Fruit fly (Drosophila melanogaster) whole organism, embryonic: ENCODE data around the gene mei-P26.

Experiments used
- Awh ChIP-seq: fragments of 200-800 bp; sonication (Bioruptor generic); IDR thresholded peaks from 2 replicates; pipeline ENCODE4, ENCODE4 v1.3.6; 2022; ENCODE audit warnings: missing biosample characterization, missing genetic modification characterization
- BtbVII ChIP-seq: fragments of 200-800 bp; sonication (Bioruptor generic); optimal IDR thresholded peaks from 3 replicates; lab custom pipeline; 2017; ENCODE audit warnings: missing biosample characterization, mild to moderate bottlenecking, missing genetic modification characterization
- CG1024 ChIP-seq: fragments of 200-800 bp; sonication (Bioruptor generic); IDR thresholded peaks from 2 replicates; pipeline ENCODE4 v1.3.6; 2022; ENCODE audit warnings: missing biosample characterization, missing genetic modification characterization
- CG10274 ChIP-seq: fragments of 200-800 bp; sonication (Bioruptor generic); optimal IDR thresholded peaks from 3 replicates; lab custom pipeline; 2017; ENCODE audit warnings: missing biosample characterization, mild to moderate bottlenecking, missing genetic modification characterization
- CG10979 ChIP-seq: fragments of 200-800 bp; sonication (Bioruptor generic); optimal IDR thresholded peaks from 2 replicates; lab custom pipeline; 2018; ENCODE audit warnings: missing biosample characterization, mild to moderate bottlenecking, missing genetic modification characterization, moderate library complexity
- CG12071 ChIP-seq: fragments of 200-800 bp; sonication (Bioruptor generic); optimal IDR thresholded peaks from 3 replicates; lab custom pipeline; 2018; ENCODE audit warnings: missing biosample characterization, mild to moderate bottlenecking, missing genetic modification characterization
- CG14710 ChIP-seq: fragments of 200-800 bp; sonication (Bioruptor generic); optimal IDR thresholded peaks from 3 replicates; lab custom pipeline; 2019; ENCODE audit warnings: missing biosample characterization, mild to moderate bottlenecking, missing genetic modification characterization, moderate library complexity
- CG16813 ChIP-seq: fragments of 200-800 bp; sonication (Bioruptor generic); IDR thresholded peaks from 3 replicates; pipeline ENCODE4 v1.3.6; 2022; ENCODE audit warnings: missing biosample characterization, missing genetic modification characterization; ENCODE audit not compliant: partially characterized antibody
- CG17361 ChIP-seq: fragments of 200-800 bp; sonication (Bioruptor generic); IDR thresholded peaks from 3 replicates; pipeline ENCODE4 v1.3.6; 2022; ENCODE audit warnings: missing biosample characterization, missing genetic modification characterization
- CG17612 ChIP-seq: fragments of 200-800 bp; sonication (Bioruptor generic); IDR thresholded peaks from 2 replicates; pipeline ENCODE4 v1.3.6; 2022; ENCODE audit warnings: missing biosample characterization, missing genetic modification characterization
- CG18599 ChIP-seq: fragments of 200-800 bp; sonication (Bioruptor generic); optimal IDR thresholded peaks from 3 replicates; lab custom pipeline; 2017; ENCODE audit warnings: missing biosample characterization, missing genetic modification characterization, mild to moderate bottlenecking, moderate library complexity, missing genetic modification reagents
- CG2129 ChIP-seq: fragments of 200-800 bp; sonication (Bioruptor generic); IDR thresholded peaks from 2 replicates; pipeline ENCODE4 v1.3.6; 2022; ENCODE audit warnings: missing biosample characterization, missing genetic modification characterization; ENCODE audit not compliant: partially characterized antibody
- CG30431 ChIP-seq: fragments of 200-800 bp; sonication (Bioruptor generic); optimal IDR thresholded peaks from 2 replicates; lab custom pipeline; 2017; ENCODE audit warnings: missing biosample characterization, missing genetic modification characterization
- CG32532 ChIP-seq: fragments of 200-800 bp; sonication (Bioruptor generic); IDR thresholded peaks from 2 replicates; pipeline ENCODE4 v1.3.6; 2022; ENCODE audit warnings: missing biosample characterization, missing genetic modification characterization
- CG4282 ChIP-seq: fragments of 200-800 bp; sonication (Bioruptor generic); optimal IDR thresholded peaks from 2 replicates; lab custom pipeline; 2016; ENCODE audit warnings: missing biosample characterization, missing genetic modification characterization
- CG4404 ChIP-seq: fragments of 200-800 bp; sonication (Bioruptor generic); IDR thresholded peaks from 2 replicates; pipeline ENCODE4 v1.3.6; 2022; ENCODE audit warnings: missing biosample characterization, missing genetic modification characterization
- CG6254 ChIP-seq: fragments of 200-800 bp; sonication (Bioruptor generic); optimal IDR thresholded peaks from 3 replicates; lab custom pipeline; 2017; ENCODE audit warnings: mild to moderate bottlenecking, missing biosample characterization, missing genetic modification reagents, missing genetic modification characterization
- CG7357 ChIP-seq: fragments of 200-800 bp; sonication (Bioruptor generic); IDR thresholded peaks from 3 replicates; pipeline ENCODE4 v1.3.6; 2022; ENCODE audit warnings: missing biosample characterization, missing genetic modification characterization
- CG7372 ChIP-seq: fragments of 200-800 bp; sonication (Bioruptor generic); IDR thresholded peaks from 2 replicates; pipeline ENCODE4 v1.3.6; 2022; ENCODE audit warnings: missing biosample characterization, missing genetic modification characterization
- CG8478 ChIP-seq: fragments of >200 bp; optimal IDR thresholded peaks from 2 replicates; lab custom pipeline; 2018
- Dbx ChIP-seq: fragments of 200-800 bp; sonication (Bioruptor generic); IDR thresholded peaks from 3 replicates; pipeline ENCODE4 v1.3.6; 2022; ENCODE audit warnings: missing biosample characterization, missing genetic modification characterization
- Doc3 ChIP-seq: fragments of 200-800 bp; sonication (Bioruptor generic); IDR thresholded peaks from 3 replicates; pipeline ENCODE4 v1.3.6; 2022; ENCODE audit warnings: missing biosample characterization, missing genetic modification characterization; ENCODE audit not compliant: partially characterized antibody
- Dp ChIP-seq: fragments of 200-800 bp; sonication (Bioruptor generic); optimal IDR thresholded peaks from 2 replicates; lab custom pipeline; 2018; ENCODE audit warnings: missing biosample characterization, mild to moderate bottlenecking, missing genetic modification characterization, moderate library complexity
- GATAe ChIP-seq: fragments of 200-800 bp; sonication (Bioruptor generic); conservative IDR thresholded peaks from 2 replicates; pipeline ENCODE4 v1.3.6; 2022; ENCODE audit warnings: missing biosample characterization, missing genetic modification characterization
- Gsc ChIP-seq: fragments of 200-800 bp; sonication (Bioruptor generic); IDR thresholded peaks from 2 replicates; pipeline ENCODE4 v1.3.6; 2022; ENCODE audit warnings: missing biosample characterization, missing genetic modification characterization
- Hand ChIP-seq: fragments of 200-800 bp; sonication (Bioruptor generic); optimal IDR thresholded peaks from 2 replicates; lab custom pipeline; 2017; ENCODE audit warnings: mild to moderate bottlenecking, missing biosample characterization, missing genetic modification reagents, missing genetic modification characterization
- Hr51 ChIP-seq, 2 experiments: fragments of 200-800 bp; sonication (Bioruptor generic); optimal IDR thresholded peaks; 2 replicates in 1 of 2; 3 replicates in 1 of 2; lab custom pipeline; 2016 to 2018; ENCODE audit warnings: missing biosample characterization in 2 of 2, missing genetic modification characterization in 2 of 2, mild to moderate bottlenecking in 1 of 2, moderate library complexity in 1 of 2
- MTF-1 ChIP-seq: fragments of 200-800 bp; sonication (Bioruptor generic); optimal IDR thresholded peaks from 2 replicates; lab custom pipeline; 2018; ENCODE audit warnings: missing biosample characterization, mild to moderate bottlenecking, missing genetic modification characterization, borderline replicate concordance
- Med ChIP-seq: fragments of 200-800 bp; sonication (Bioruptor generic); peaks from one replicate; lab custom pipeline; 2016; ENCODE audit warnings: missing biosample characterization, missing genetic modification characterization, mild to moderate bottlenecking, inconsistent platforms, moderate library complexity
- NC2α ChIP-seq: fragments of 200-800 bp; sonication (Bioruptor generic); optimal IDR thresholded peaks from 2 replicates; lab custom pipeline; 2016; ENCODE audit warnings: missing biosample characterization, missing genetic modification characterization
- NK7.1 ChIP-seq: fragments of 200-800 bp; sonication (Bioruptor generic); optimal IDR thresholded peaks from 3 replicates; lab custom pipeline; 2016; ENCODE audit warnings: missing biosample characterization, missing genetic modification characterization
- Poxn ChIP-seq: fragments of 200-800 bp; sonication (Bioruptor generic); IDR thresholded peaks from 2 replicates; pipeline ENCODE4 v1.3.6; 2022; ENCODE audit warnings: missing biosample characterization, missing genetic modification characterization
- Ptx1 ChIP-seq: fragments of 200-800 bp; sonication (Bioruptor generic); IDR thresholded peaks from 2 replicates; pipeline ENCODE4 v1.3.6; 2022; ENCODE audit warnings: missing biosample characterization, missing genetic modification characterization
- Ssrp ChIP-seq: fragments of 200-800 bp; sonication (Bioruptor generic); optimal IDR thresholded peaks from 2 replicates; lab custom pipeline; 2018; ENCODE audit warnings: missing biosample characterization, mild to moderate bottlenecking, missing genetic modification characterization, moderate library complexity
- bcd ChIP-seq: fragments of 200-800 bp; sonication (Bioruptor generic); optimal IDR thresholded peaks from 2 replicates; lab custom pipeline; 2017; ENCODE audit warnings: missing biosample characterization, mild to moderate bottlenecking, missing genetic modification characterization
- cato ChIP-seq: fragments of 200-800 bp; sonication (Bioruptor generic); optimal IDR thresholded peaks from 2 replicates; lab custom pipeline; 2016; ENCODE audit warnings: missing biosample characterization, missing genetic modification characterization, borderline replicate concordance
- croc ChIP-seq: fragments of 200-800 bp; sonication (Bioruptor generic); conservative IDR thresholded peaks from 3 replicates; pipeline ENCODE4 v1.3.6; 2022; ENCODE audit warnings: missing biosample characterization, missing genetic modification characterization
- dysf ChIP-seq: fragments of 200-800 bp; sonication (Bioruptor generic); IDR thresholded peaks from 3 replicates; pipeline ENCODE4 v1.3.6; 2022; ENCODE audit warnings: missing biosample characterization, missing genetic modification characterization
- fd64A ChIP-seq: fragments of 200-800 bp; sonication (Bioruptor generic); optimal IDR thresholded peaks from 3 replicates; lab custom pipeline; 2018; ENCODE audit warnings: missing biosample characterization, mild to moderate bottlenecking, missing genetic modification characterization
- grn ChIP-seq: fragments of 200-800 bp; sonication (Bioruptor generic); optimal IDR thresholded peaks from 3 replicates; lab custom pipeline; 2017; ENCODE audit warnings: missing biosample characterization, missing genetic modification characterization
- hkb ChIP-seq, 2 experiments: fragments of 200-800 bp in 1 of 2; fragments of >200 bp in 1 of 2; sonication (Bioruptor generic) in 1 of 2; IDR thresholded peaks in 1 of 2; optimal IDR thresholded peaks in 1 of 2; 2 replicates each; pipeline versions ENCODE4 v1.3.6 to Lab custom; 2017 to 2022; ENCODE audit warnings: missing biosample characterization in 1 of 2, missing genetic modification characterization in 1 of 2
- hth ChIP-seq: fragments of >200 bp; optimal IDR thresholded peaks from 2 replicates; lab custom pipeline; 2017; ENCODE audit warnings: inconsistent platforms
- insv ChIP-seq, 2 experiments: fragments of 200-800 bp; sonication (Bioruptor generic); optimal IDR thresholded peaks; 3 replicates each; lab custom pipeline; 2016 to 2018; ENCODE audit warnings: missing biosample characterization in 2 of 2, missing genetic modification characterization in 2 of 2
- mam ChIP-seq: fragments of 200-800 bp; sonication (Bioruptor generic); optimal IDR thresholded peaks from 3 replicates; lab custom pipeline; 2016; ENCODE audit warnings: missing biosample characterization, missing genetic modification characterization
- nerfin-1 ChIP-seq: fragments of 200-800 bp; sonication (Bioruptor generic); optimal IDR thresholded peaks from 3 replicates; lab custom pipeline; 2019; ENCODE audit warnings: missing biosample characterization, mild to moderate bottlenecking, missing genetic modification characterization, moderate library complexity
- pros ChIP-seq: fragments of 200-800 bp; sonication (Bioruptor generic); optimal IDR thresholded peaks from 3 replicates; lab custom pipeline; 2019; ENCODE audit warnings: missing biosample characterization, mild to moderate bottlenecking, missing genetic modification characterization, moderate library complexity
- rib ChIP-seq: fragments of 200-800 bp; sonication (Bioruptor generic); IDR thresholded peaks from 2 replicates; pipeline ENCODE4 v1.3.6; 2022; ENCODE audit warnings: missing biosample characterization, missing genetic modification characterization
- salm ChIP-seq: fragments of 200-800 bp; sonication (Bioruptor generic); optimal IDR thresholded peaks from 2 replicates; lab custom pipeline; 2018; ENCODE audit warnings: missing biosample characterization, mild to moderate bottlenecking, missing genetic modification characterization
- sens ChIP-seq: fragments of 200-800 bp; sonication (Bioruptor generic); peaks from one replicate; lab custom pipeline; 2016; ENCODE audit warnings: missing biosample characterization, missing genetic modification characterization
- sqz ChIP-seq: fragments of 200-800 bp; sonication (Bioruptor generic); optimal IDR thresholded peaks from 3 replicates; lab custom pipeline; 2018; ENCODE audit warnings: missing biosample characterization, mild to moderate bottlenecking, missing genetic modification characterization

The mei-P26 gene

DNA sequence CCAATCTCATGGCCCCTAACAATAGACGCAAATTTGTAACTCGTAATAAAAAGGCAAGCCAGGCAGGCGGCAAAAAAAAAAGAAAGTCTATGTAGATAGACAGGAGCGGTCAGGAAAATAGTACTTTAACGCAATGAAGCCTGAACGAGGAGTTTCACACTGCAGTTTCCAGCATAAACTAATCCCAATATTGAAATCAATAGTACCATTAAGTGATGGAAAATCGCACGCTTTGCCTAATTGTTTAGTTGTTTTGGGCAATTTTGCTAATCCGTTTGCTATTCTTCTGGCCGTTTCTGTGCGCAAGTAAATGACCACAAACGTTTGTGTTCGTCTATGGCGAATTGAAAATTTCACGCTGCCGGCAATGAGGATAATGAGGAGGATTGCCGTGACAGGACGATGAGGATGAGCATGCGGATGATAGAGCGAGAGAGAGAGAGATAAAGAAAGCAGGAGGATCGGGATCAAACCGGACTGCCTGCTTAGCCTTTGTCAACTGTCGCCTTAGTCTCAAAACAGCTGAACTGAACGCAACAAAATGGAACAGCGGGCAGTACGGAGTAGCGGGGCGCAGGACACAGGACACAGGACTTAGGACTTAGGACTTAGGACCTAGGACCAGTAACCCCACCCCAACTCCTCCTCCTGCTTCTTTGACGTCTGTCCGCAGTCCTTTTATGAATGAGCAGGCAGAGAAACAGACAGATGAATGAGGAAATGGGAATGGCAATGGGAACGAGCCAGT lies 35.6 kb upstream of the mei-P26 start (continued):
- TF ChIP-seq CG30431 (GFP tag; lab: Kevin White, UChicago) (no peak), GATAe (GFP tag; lab: Robert Waterston, UW) (no peak), Hand (no peak), insv (GFP tag; optimal IDR thresholded peaks at IDR 0.05; lab: Kevin White, UChicago) (peak in 1 of 2 experiments; percentile 47), Awh (GFP tag; lab: Robert Waterston, UW) (no peak), CG10979 (peak; percentile 19), nerfin-1 (peak; percentile 13), Med (GFP tag; lab: Kevin White, UChicago) (peak; percentile 77), hkb (optimal IDR thresholded peaks at IDR 0.05; lab: Kevin White, UChicago) (no peak), hkb (GFP tag; IDR thresholded peaks at IDR 0.05; lab: Robert Waterston, UW) (peak; percentile 21; the same call in 1 of the 2 replicates), CG14710 (tag; lab: Kevin White, UChicago) (no peak), croc (no peak), grn (GFP tag; lab: Kevin White, UChicago) (no peak), Hr51 (GFP tag; optimal IDR thresholded peaks at IDR 0.05; lab: Kevin White, UChicago) (peak in 1 of 2 experiments; percentile 26), salm (tag; lab: Kevin White, UChicago) (no peak), Ptx1 (GFP tag; lab: Robert Waterston, UW) (peak; percentile 38; the same call in 1 of the 2 replicates), CG12071 (GFP tag; lab: Kevin White, UChicago) (no peak), rib (no peak), NC2α (GFP tag; lab: Kevin White, UChicago) (no peak), mam (GFP tag; lab: Kevin White, UChicago) (peak; percentile 11), Dp (GFP tag; lab: Kevin White, UChicago) (no peak), dysf (GFP tag; lab: Robert Waterston, UW) (no peak), CG32532 (GFP tag; lab: Robert Waterston, UW) (no peak), NK7.1 (GFP tag; lab: Kevin White, UChicago) (no peak), MTF-1 (GFP tag; lab: Kevin White, UChicago) (no peak), bcd (GFP tag; lab: Kevin White, UChicago) (peak; percentile 17), Poxn (GFP tag; lab: Robert Waterston, UW) (no peak), sqz (no peak), CG4282 (GFP tag; lab: Kevin White, UChicago) (no peak), Gsc (GFP tag; lab: Robert Waterston, UW) (no peak), Doc3 (0 out of 3 replicates have a peak, but pooled peaks have one; percentile 18), CG7357 (no peak), Ssrp (tag; lab: Kevin White, UChicago) (peak; percentile 36), CG8478 (lab: Kevin White, UChicago) (no peak), fd64A (GFP tag; lab: Kevin White, UChicago) (no peak), hth (lab: Kevin White, UChicago) (no peak), Dbx (GFP tag; lab: Robert Waterston, UW) (no peak), BtbVII (GFP tag; lab: Kevin White, UChicago) (no peak), CG16813 (GFP tag; lab: Robert Waterston, UW) (no peak), CG2129 (GFP tag; lab: Robert Waterston, UW) (no peak), cato (GFP tag; lab: Kevin White, UChicago) (no peak), CG10274 (GFP tag; lab: Kevin White, UChicago) (no peak), pros (GFP tag; lab: Kevin White, UChicago) (peak; percentile 95), CG4404 (GFP tag; lab: Robert Waterston, UW) (no peak), CG17612 (GFP tag; lab: Robert Waterston, UW) (no peak), CG6254 (GFP tag; lab: Kevin White, UChicago) (no peak), CG7372 (GFP tag; lab: Robert Waterston, UW) (no peak), sens (GFP tag; lab: Kevin White, UChicago) (peak; percentile 67), CG18599 (GFP tag; lab: Kevin White, UChicago) (peak; percentile 51), CG1024 (GFP tag; lab: Robert Waterston, UW) (no peak), CG17361 (GFP tag; lab: Robert Waterston, UW) (no peak)
